Worm (Caenorhabditis elegans) whole organism, L3 larva: Measurements from ENCODE around the gene Y7A5A.2.
A peak's percentile ranks its signal among the peaks of the same experiment; 100 is the strongest.

Source experiments
- ama-1 ChIP-seq: fragments of 150-350 bp; optimal IDR thresholded peaks from 2 replicates; lab custom pipeline; 2018
- elt-3 ChIP-seq, 3 experiments: fragments of 150-350 bp in 1 of 3; sonication (generic microtip) in 2 of 3; optimal IDR thresholded peaks; 2 replicates in 2 of 3; 4 replicates in 1 of 3; lab custom pipeline; 2014 to 2017; ENCODE audit warnings: missing biosample characterization in 3 of 3, missing genetic modification characterization in 3 of 3
- lsy-12 ChIP-seq: sonication (generic microtip); optimal IDR thresholded peaks from 2 replicates; lab custom pipeline; 2016; ENCODE audit warnings: mild to moderate bottlenecking, missing genetic modification characterization, missing compliant biosample characterization
- nhr-237 ChIP-seq: fragments of 150-350 bp; optimal IDR thresholded peaks from 2 replicates; lab custom pipeline; 2014; ENCODE audit warnings: missing biosample characterization, missing genetic modification characterization
- nhr-43 ChIP-seq: sonication (generic microtip); optimal IDR thresholded peaks from 2 replicates; lab custom pipeline; 2016; ENCODE audit warnings: mild to moderate bottlenecking, missing genetic modification characterization, missing compliant biosample characterization; ENCODE audit not compliant: poor library complexity, severe bottlenecking

DNA sequence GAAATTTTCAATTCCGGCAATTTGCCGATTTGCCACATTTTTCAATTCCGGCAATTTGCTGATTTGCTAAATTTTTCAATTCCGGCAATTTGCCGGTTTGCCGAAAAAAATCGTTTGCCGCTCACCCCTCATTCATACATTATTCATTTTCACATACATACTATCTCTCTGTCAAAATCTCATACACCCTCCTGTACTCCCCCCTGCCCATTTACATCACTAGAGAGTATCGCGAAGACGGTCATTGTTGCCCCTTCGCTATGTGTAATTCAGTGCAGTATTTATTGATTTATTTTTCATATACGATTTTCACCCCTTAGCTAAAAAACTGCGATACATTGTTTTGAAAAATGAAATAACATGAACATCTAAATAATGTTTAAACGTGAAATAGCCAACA lies 36.1 kb downstream of the Y7A5A.2 start:
- TF ChIP-seq nhr-237 (tag; lab: Kevin White, UChicago) (no peak), nhr-43 (tag; lab: Kevin White, UChicago) (peak; percentile 92), ama-1 (lab: Kevin White, UChicago) (no peak), elt-3 (tag; optimal IDR thresholded peaks at IDR 0.05; lab: Kevin White, UChicago) (no peak), lsy-12 (tag; lab: Kevin White, UChicago) (peak; percentile 65)
